Fruit fly (Drosophila melanogaster) whole organism, wandering third instar larva: ENCODE results near the gene CG32638.

Experiments used
- Abd-B ChIP-seq: fragments of >200 bp; optimal IDR thresholded peaks from 2 replicates; lab custom pipeline; 2017; ENCODE audit warnings: missing biosample characterization, missing genetic modification characterization
- CG32264 ChIP-seq: fragments of 200-800 bp; sonication (Bioruptor generic); optimal IDR thresholded peaks from 2 replicates; lab custom pipeline; 2016; ENCODE audit warnings: missing biosample characterization, missing genetic modification characterization
- CG9705 ChIP-seq: fragments of 200-800 bp; sonication (Bioruptor generic); optimal IDR thresholded peaks from 2 replicates; lab custom pipeline; 2018; ENCODE audit warnings: missing biosample characterization, mild to moderate bottlenecking, missing genetic modification characterization
- CrebA ChIP-seq: fragments of 200-800 bp; sonication (Bioruptor generic); optimal IDR thresholded peaks from 2 replicates; lab custom pipeline; 2016; ENCODE audit warnings: missing biosample characterization, mild to moderate bottlenecking, missing genetic modification characterization, borderline replicate concordance
- Dfd ChIP-seq: fragments of >200 bp; optimal IDR thresholded peaks from 2 replicates; lab custom pipeline; 2017; ENCODE audit warnings: missing biosample characterization, missing genetic modification characterization
- Dif ChIP-seq: fragments of 200-275, 200-300 bp; sonication (Bioruptor generic); optimal IDR thresholded peaks from 2 replicates; lab custom pipeline; 2018; ENCODE audit warnings: missing biosample characterization, missing genetic modification characterization; ENCODE audit not compliant: partially characterized antibody
- GATAd ChIP-seq: sonication (Bioruptor generic); optimal IDR thresholded peaks from 2 replicates; lab custom pipeline; 2016; ENCODE audit warnings: missing biosample characterization, missing genetic modification characterization
- HLH106 ChIP-seq: fragments of 200-800 bp; optimal IDR thresholded peaks from 3 replicates; lab custom pipeline; 2019; ENCODE audit warnings: missing biosample characterization, mild to moderate bottlenecking, missing genetic modification characterization, moderate library complexity
- Hnf4 ChIP-seq: fragments of 200-800 bp; sonication (Bioruptor generic); optimal IDR thresholded peaks from 2 replicates; lab custom pipeline; 2016; ENCODE audit warnings: missing biosample characterization, mild to moderate bottlenecking, missing genetic modification characterization
- Hr78 ChIP-seq: fragments of >200 bp; optimal IDR thresholded peaks from 2 replicates; lab custom pipeline; 2017; ENCODE audit warnings: missing biosample characterization, missing genetic modification characterization
- Hr83 ChIP-seq: fragments of 200-300 bp; sonication (Bioruptor generic); optimal IDR thresholded peaks from 2 replicates; lab custom pipeline; 2016; ENCODE audit warnings: missing biosample characterization, mild to moderate bottlenecking, missing genetic modification characterization, moderate library complexity; ENCODE audit not compliant: poor library complexity, severe bottlenecking
- Jra ChIP-seq: sonication (Bioruptor generic); optimal IDR thresholded peaks from 2 replicates; lab custom pipeline; 2016; ENCODE audit warnings: missing biosample characterization, missing genetic modification characterization
- Mio ChIP-seq: sonication (Bioruptor generic); optimal IDR thresholded peaks from 2 replicates; lab custom pipeline; 2016; ENCODE audit warnings: missing biosample characterization, missing genetic modification characterization
- Myc ChIP-seq: fragments of >200 bp; optimal IDR thresholded peaks from 2 replicates; lab custom pipeline; 2017
- N ChIP-seq: fragments of >200 bp; optimal IDR thresholded peaks from 2 replicates; lab custom pipeline; 2018; ENCODE audit warnings: missing biosample characterization, missing external identifiers, missing genetic modification characterization
- OdsH ChIP-seq: fragments of 200-800 bp; sonication (Bioruptor generic); optimal IDR thresholded peaks from 2 replicates; lab custom pipeline; 2016; ENCODE audit warnings: missing biosample characterization, mild to moderate bottlenecking, missing genetic modification characterization
- Rel ChIP-seq, 2 experiments: fragments of 200-800 bp; sonication (Bioruptor generic) in 1 of 2; optimal IDR thresholded peaks; 2 replicates in 1 of 2; 3 replicates in 1 of 2; lab custom pipeline; 2016 to 2019; ENCODE audit warnings: mild to moderate bottlenecking in 2 of 2, missing biosample characterization in 2 of 2, missing genetic modification characterization in 2 of 2, moderate library complexity in 1 of 2
- Sp1 ChIP-seq: fragments of 200-800 bp; sonication (Bioruptor generic); optimal IDR thresholded peaks from 3 replicates; lab custom pipeline; 2019; ENCODE audit warnings: missing biosample characterization, mild to moderate bottlenecking, missing genetic modification characterization, moderate library complexity
- Vsx2 ChIP-seq: fragments of 200-300, 225-300 bp; sonication (Bioruptor generic); optimal IDR thresholded peaks from 2 replicates; lab custom pipeline; 2018; ENCODE audit warnings: missing biosample characterization, missing genetic modification characterization; ENCODE audit not compliant: partially characterized antibody
- br ChIP-seq: fragments of 200-800 bp; sonication (Bioruptor generic); optimal IDR thresholded peaks from 2 replicates; lab custom pipeline; 2016; ENCODE audit warnings: missing biosample characterization, missing genetic modification characterization
- brk ChIP-seq: fragments of 200-800 bp; sonication (Bioruptor generic); optimal IDR thresholded peaks from 2 replicates; lab custom pipeline; 2016; ENCODE audit warnings: missing biosample characterization, mild to moderate bottlenecking, missing genetic modification characterization
- dl ChIP-seq, 2 experiments: fragments of 175-275, 200-275 bp in 1 of 2; fragments of 200-275 bp in 1 of 2; sonication (Bioruptor generic); optimal IDR thresholded peaks; lab custom pipeline; 2018; ENCODE audit warnings: mild to moderate bottlenecking in 2 of 2, missing biosample characterization in 2 of 2, missing genetic modification characterization in 2 of 2, moderate library complexity in 2 of 2; ENCODE audit not compliant: partially characterized antibody in 2 of 2, insufficient read depth in 1 of 2
- dmrt93B ChIP-seq: fragments of 200-800 bp; sonication (Bioruptor generic); optimal IDR thresholded peaks from 2 replicates; lab custom pipeline; 2018; ENCODE audit warnings: missing biosample characterization, mild to moderate bottlenecking, missing genetic modification characterization
- dsf ChIP-seq: sonication (Bioruptor generic); optimal IDR thresholded peaks from 2 replicates; lab custom pipeline; 2016; ENCODE audit warnings: missing biosample characterization, missing genetic modification characterization, borderline replicate concordance
- ey ChIP-seq: fragments of 200-800 bp; sonication (Bioruptor generic); optimal IDR thresholded peaks from 2 replicates; lab custom pipeline; 2016; ENCODE audit warnings: missing biosample characterization, missing genetic modification characterization
- foxo ChIP-seq, 2 experiments: fragments of 200-800 bp; sonication (Bioruptor generic); optimal IDR thresholded peaks; 2 replicates in 1 of 2; 3 replicates in 1 of 2; lab custom pipeline; 2016 to 2017; ENCODE audit warnings: missing biosample characterization in 2 of 2, missing genetic modification characterization in 2 of 2
- fru ChIP-seq: fragments of 200-800 bp; sonication (Bioruptor generic); optimal IDR thresholded peaks from 3 replicates; lab custom pipeline; 2016; ENCODE audit warnings: missing biosample characterization, mild to moderate bottlenecking, missing genetic modification characterization
- h ChIP-seq: fragments of 200-800 bp; sonication (Bioruptor generic); optimal IDR thresholded peaks from 3 replicates; lab custom pipeline; 2016; ENCODE audit warnings: missing biosample characterization, mild to moderate bottlenecking, missing genetic modification characterization
- jim ChIP-seq: fragments of 175-275, 200-325 bp; sonication (Bioruptor generic); optimal IDR thresholded peaks from 2 replicates; lab custom pipeline; 2016; ENCODE audit warnings: missing biosample characterization, mild to moderate bottlenecking, missing genetic modification characterization
- lola ChIP-seq: fragments of >200 bp; optimal IDR thresholded peaks from 2 replicates; lab custom pipeline; 2017; ENCODE audit warnings: missing biosample characterization, missing genetic modification characterization
- pan ChIP-seq: fragments of >200 bp; optimal IDR thresholded peaks from 2 replicates; lab custom pipeline; 2017
- psq ChIP-seq: fragments of 200-800 bp; sonication (Bioruptor generic); optimal IDR thresholded peaks from 3 replicates; lab custom pipeline; 2017; ENCODE audit warnings: missing biosample characterization, mild to moderate bottlenecking, missing genetic modification characterization, moderate library complexity
- rgr ChIP-seq: fragments of 200-800 bp; sonication (Bioruptor generic); optimal IDR thresholded peaks from 3 replicates; lab custom pipeline; 2016; ENCODE audit warnings: missing biosample characterization, mild to moderate bottlenecking, missing genetic modification characterization
- sage ChIP-seq: fragments of 200-800 bp; sonication (Bioruptor generic); optimal IDR thresholded peaks from 2 replicates; lab custom pipeline; 2016; ENCODE audit warnings: missing biosample characterization, mild to moderate bottlenecking, missing genetic modification characterization
- sv ChIP-seq: fragments of 200-800 bp; sonication (Bioruptor generic); optimal IDR thresholded peaks from 3 replicates; lab custom pipeline; 2016; ENCODE audit warnings: missing biosample characterization, missing genetic modification characterization
- tai ChIP-seq: sonication (Bioruptor generic); optimal IDR thresholded peaks from 2 replicates; lab custom pipeline; 2016; ENCODE audit warnings: missing biosample characterization, missing genetic modification characterization
- usp ChIP-seq: fragments of >200 bp; optimal IDR thresholded peaks from 2 replicates; lab custom pipeline; 2017; ENCODE audit warnings: missing biosample characterization, missing genetic modification characterization
- woc ChIP-seq: sonication (Bioruptor generic); optimal IDR thresholded peaks from 2 replicates; lab custom pipeline; 2016; ENCODE audit warnings: missing biosample characterization, mild to moderate bottlenecking, missing genetic modification characterization

CG32638 gene

DNA sequence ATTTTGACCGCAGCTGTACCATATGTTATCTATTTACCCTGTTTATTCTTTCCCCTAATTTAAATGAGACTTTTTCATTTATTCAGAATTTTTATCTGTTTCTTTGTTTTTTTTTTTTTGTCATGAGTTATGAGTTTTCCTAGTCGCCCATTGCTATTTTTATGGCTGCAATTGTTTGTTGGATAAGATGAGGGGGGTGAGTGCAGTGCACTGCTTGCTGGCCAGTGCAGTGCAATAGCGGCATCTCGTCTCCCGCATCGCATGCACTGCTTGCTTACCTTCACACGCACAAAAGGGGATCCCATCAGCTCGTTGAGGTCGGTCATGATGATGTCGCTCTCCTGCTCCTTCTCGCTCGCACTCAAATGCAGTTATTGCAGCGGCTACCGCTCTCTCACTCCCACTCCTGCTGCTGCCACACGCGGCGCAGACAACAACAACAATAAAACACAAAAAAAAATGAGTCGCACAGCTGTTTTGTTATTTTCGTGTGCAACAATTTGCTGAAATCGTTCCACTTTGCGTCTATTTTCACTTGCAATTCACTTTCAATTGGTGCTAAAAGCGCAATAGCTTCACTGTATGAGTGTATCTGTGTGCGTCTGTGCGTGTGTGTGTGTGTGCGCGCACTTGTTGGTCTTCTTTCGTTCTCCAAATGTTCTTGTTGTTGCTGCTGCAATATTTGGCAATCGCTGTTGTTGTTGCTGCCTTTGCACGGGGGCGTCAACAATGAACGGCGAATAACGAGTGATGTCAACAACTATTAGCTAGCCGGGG, 433 bp downstream of the CG32638 start:
- TF ChIP-seq woc (GFP tag; lab: Kevin White, UChicago) (peak; percentile 40), jim (no peak), Mio (no peak), tai (peak; percentile 15), Dif (no peak), ey (peak; percentile 20), psq (peak; percentile 11), dl (GFP tag; optimal IDR thresholded peaks at IDR 0.05; lab: Kevin White, UChicago; ENCODE audit: insufficient read depth in 1 of 2, partially characterized antibody in 2 of 2) (no peak), Dfd (GFP tag; lab: Kevin White, UChicago) (peak; percentile 78), brk (no peak), Hr78 (GFP tag; lab: Kevin White, UChicago) (no peak), sv (peak; percentile 6), OdsH (GFP tag; lab: Kevin White, UChicago) (no peak), dmrt93B (no peak), Hnf4 (peak; percentile 45), Jra (GFP tag; lab: Kevin White, UChicago) (no peak), CrebA (GFP tag; lab: Kevin White, UChicago) (no peak), br (GFP tag; lab: Kevin White, UChicago) (peak; percentile 32), CG32264 (GFP tag; lab: Kevin White, UChicago) (no peak), fru (peak; percentile 18), foxo (GFP tag; optimal IDR thresholded peaks at IDR 0.05; lab: Kevin White, UChicago) (peak in 1 of 2 experiments; percentile 51), Vsx2 (GFP tag; lab: Kevin White, UChicago) (no peak), rgr (GFP tag; lab: Kevin White, UChicago) (peak; percentile 33), sage (GFP tag; lab: Kevin White, UChicago) (no peak), usp (no peak), GATAd (GFP tag; lab: Kevin White, UChicago) (no peak), lola (GFP tag; lab: Kevin White, UChicago) (no peak), CG9705 (GFP tag; lab: Kevin White, UChicago) (no peak), Myc (no peak), h (GFP tag; lab: Kevin White, UChicago) (peak; percentile 36), Rel (GFP tag; optimal IDR thresholded peaks at IDR 0.05; lab: Kevin White, UChicago) (no peak), Rel (tag; optimal IDR thresholded peaks at IDR 0.05; lab: Kevin White, UChicago) (peak; percentile 99), HLH106 (tag; lab: Kevin White, UChicago) (no peak), pan (lab: Kevin White, UChicago) (no peak), Sp1 (no peak), dsf (GFP tag; lab: Kevin White, UChicago) (no peak), N (GFP tag; lab: Kevin White, UChicago) (peak; percentile 57), Hr83 (GFP tag; lab: Kevin White, UChicago) (no peak), Abd-B (GFP tag; lab: Kevin White, UChicago) (no peak)

DNA sequence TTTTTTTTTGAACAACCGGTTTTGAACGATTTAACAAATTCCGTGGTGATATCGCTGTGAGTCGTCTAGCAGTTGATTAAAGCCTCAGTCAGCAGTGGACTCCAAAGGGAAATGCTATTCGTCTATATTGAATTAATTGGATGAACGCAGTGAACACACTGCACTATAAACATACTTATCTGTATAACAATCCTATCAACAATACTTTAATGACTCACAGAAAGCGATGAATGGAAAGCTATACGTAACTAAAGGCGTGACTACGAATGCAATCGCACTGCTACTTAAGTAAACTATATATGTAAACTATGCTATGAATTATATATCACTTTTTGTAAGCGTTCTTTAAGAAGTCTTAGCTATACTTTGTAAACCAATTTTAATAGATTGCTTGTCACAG, 3.0 kb downstream of the CG32638 start:
- no peak for TF ChIP-seq woc (GFP tag; lab: Kevin White, UChicago)
- no peak for TF ChIP-seq CrebA (GFP tag; lab: Kevin White, UChicago)
- TF ChIP-seq GATAd (GFP tag; lab: Kevin White, UChicago), result no peak
- no peak for TF ChIP-seq tai
- TF ChIP-seq HLH106 (tag; lab: Kevin White, UChicago), result no peak
- no peak for TF ChIP-seq CG9705 (GFP tag; lab: Kevin White, UChicago)
- TF ChIP-seq N (GFP tag; lab: Kevin White, UChicago), result no peak
- no peak for TF ChIP-seq Jra (GFP tag; lab: Kevin White, UChicago)
- TF ChIP-seq Mio, result no peak
- no peak for TF ChIP-seq dsf (GFP tag; lab: Kevin White, UChicago)
- TF ChIP-seq pan (lab: Kevin White, UChicago), result no peak
- TF ChIP-seq sv, result no peak
- no peak for TF ChIP-seq brk
- TF ChIP-seq jim, result no peak
- TF ChIP-seq fru, result no peak
- no peak for TF ChIP-seq Vsx2 (GFP tag; lab: Kevin White, UChicago)
